Worm (Caenorhabditis elegans) whole organism, L2 larva: Measurements from ENCODE around the gene C13G5.2.

Experiments used
- ceh-82 ChIP-seq: fragments of 150-350 bp; optimal IDR thresholded peaks from 2 replicates; lab custom pipeline; 2014; ENCODE audit warnings: missing biosample characterization, missing genetic modification characterization
- lin-13 ChIP-seq: fragments of 150-350 bp; optimal IDR thresholded peaks from 2 replicates; lab custom pipeline; 2014; ENCODE audit warnings: missing biosample characterization, missing genetic modification reagents, missing genetic modification characterization
- lsy-2 ChIP-seq, 2 experiments: fragments of 150-350 bp in 1 of 2; sonication (generic microtip) in 1 of 2; optimal IDR thresholded peaks; 2 replicates each; lab custom pipeline; 2014 to 2017; ENCODE audit warnings: missing biosample characterization in 2 of 2, missing genetic modification characterization in 2 of 2
- mab-5 ChIP-seq: fragments of 150-350 bp; optimal IDR thresholded peaks from 2 replicates; lab custom pipeline; 2014; ENCODE audit warnings: missing biosample characterization, missing genetic modification characterization
- nhr-11 ChIP-seq: fragments of 150-350 bp; optimal IDR thresholded peaks from 2 replicates; lab custom pipeline; 2014; ENCODE audit warnings: missing biosample characterization, missing genetic modification characterization
- nhr-77 ChIP-seq: fragments of 150-350 bp; optimal IDR thresholded peaks from 2 replicates; lab custom pipeline; 2014; ENCODE audit warnings: missing biosample characterization, missing genetic modification characterization
- sem-4 ChIP-seq: fragments of 150-350 bp; optimal IDR thresholded peaks from 2 replicates; lab custom pipeline; 2014; ENCODE audit warnings: missing biosample characterization, missing genetic modification reagents, missing genetic modification characterization
- snpc-4 ChIP-seq: fragments of 150-350 bp; optimal IDR thresholded peaks from 2 replicates; lab custom pipeline; 2014; ENCODE audit warnings: missing biosample characterization, missing genetic modification characterization
- unc-62 ChIP-seq: fragments of 150-350 bp; optimal IDR thresholded peaks from 2 replicates; lab custom pipeline; 2014; ENCODE audit warnings: missing biosample characterization, missing genetic modification reagents, missing genetic modification characterization
- zag-1 ChIP-seq: fragments of 150-350 bp; optimal IDR thresholded peaks from 2 replicates; lab custom pipeline; 2014; ENCODE audit warnings: missing biosample characterization, missing genetic modification characterization

DNA sequence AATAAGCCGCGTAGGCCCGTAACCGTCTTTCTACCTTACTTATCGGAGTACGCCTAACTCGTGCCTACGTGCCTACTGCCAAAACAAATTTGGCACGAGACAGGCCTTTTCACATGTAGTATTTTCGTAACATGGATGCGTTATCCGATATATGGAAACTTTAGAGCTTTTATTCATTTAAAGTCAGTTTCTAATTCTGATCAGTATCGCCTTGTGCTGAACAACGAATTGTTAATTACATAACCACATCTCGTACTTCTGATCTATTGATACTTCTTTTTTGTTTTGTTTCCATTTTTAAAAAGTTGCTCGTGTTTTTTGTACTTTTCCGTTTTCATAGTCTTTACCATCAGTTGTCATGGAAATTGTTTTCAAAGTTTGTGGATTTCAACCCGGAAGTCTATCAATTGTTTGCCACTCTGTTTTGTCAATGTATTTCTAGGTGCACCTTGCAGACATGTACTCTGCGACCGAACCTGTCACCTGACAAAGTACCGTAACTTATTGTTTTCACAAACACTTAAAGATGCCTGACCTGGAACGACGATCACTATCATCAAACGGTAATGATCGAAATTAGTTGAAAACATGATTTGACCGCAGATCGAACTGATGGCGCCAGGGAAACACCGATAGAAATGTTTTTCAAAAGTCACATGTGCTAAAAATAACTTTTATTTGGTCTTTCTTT is 39.6 kb upstream of the C13G5.2 start:
- TF ChIP-seq snpc-4 (tag; lab: Kevin White, UChicago) (no peak), zag-1 (no peak), lin-13 (GFP tag; lab: Kevin White, UChicago) (no peak), nhr-77 (tag; lab: Kevin White, UChicago) (no peak), nhr-11 (tag; lab: Kevin White, UChicago) (no peak), mab-5 (tag; lab: Kevin White, UChicago) (no peak), unc-62 (GFP tag; lab: Kevin White, UChicago) (no peak), ceh-82 (tag; lab: Kevin White, UChicago) (no peak), lsy-2 (tag; optimal IDR thresholded peaks at IDR 0.05; lab: Kevin White, UChicago) (no peak), sem-4 (tag; lab: Kevin White, UChicago) (no peak)
